Fruit fly (Drosophila melanogaster) whole organism, prepupa: Measurements from ENCODE around the gene mxt.
A peak's percentile ranks its signal among the peaks of the same experiment; 100 is the strongest.

Source experiments
- CG11902 ChIP-seq: fragments of 200-800 bp; sonication (Bioruptor generic); optimal IDR thresholded peaks from 3 replicates; lab custom pipeline; 2016; ENCODE audit warnings: missing biosample characterization, missing genetic modification characterization
- CG3032 ChIP-seq: fragments of 200-800 bp; optimal IDR thresholded peaks from 2 replicates; lab custom pipeline; 2019; ENCODE audit warnings: missing biosample characterization, mild to moderate bottlenecking, missing genetic modification characterization, moderate library complexity
- CG6792 ChIP-seq: fragments of 200-800 bp; sonication (Bioruptor generic); optimal IDR thresholded peaks from 3 replicates; lab custom pipeline; 2016; ENCODE audit warnings: missing biosample characterization, missing genetic modification characterization
- Eip75B ChIP-seq: fragments of 200-800 bp; sonication (Bioruptor generic); optimal IDR thresholded peaks from 3 replicates; lab custom pipeline; 2016; ENCODE audit warnings: missing biosample characterization, missing genetic modification characterization
- Eip78C ChIP-seq: fragments of 200-800 bp; sonication (Bioruptor generic); peaks from one replicate; lab custom pipeline; 2016; ENCODE audit warnings: missing biosample characterization, missing genetic modification characterization
- dsx ChIP-seq: fragments of 200-800 bp; optimal IDR thresholded peaks from 3 replicates; lab custom pipeline; 2019; ENCODE audit warnings: missing biosample characterization, mild to moderate bottlenecking, missing genetic modification characterization, moderate library complexity; ENCODE audit not compliant: poor library complexity, severe bottlenecking
- eg ChIP-seq: fragments of 200-800 bp; sonication (Bioruptor generic); IDR thresholded peaks from 3 replicates; pipeline ENCODE4 v1.3.6; 2022; ENCODE audit warnings: missing biosample characterization, missing genetic modification characterization
- svp ChIP-seq: fragments of 200-800 bp; sonication (Bioruptor generic); peaks from one replicate; lab custom pipeline; 2016; ENCODE audit warnings: missing biosample characterization, missing genetic modification characterization

mxt gene

DNA sequence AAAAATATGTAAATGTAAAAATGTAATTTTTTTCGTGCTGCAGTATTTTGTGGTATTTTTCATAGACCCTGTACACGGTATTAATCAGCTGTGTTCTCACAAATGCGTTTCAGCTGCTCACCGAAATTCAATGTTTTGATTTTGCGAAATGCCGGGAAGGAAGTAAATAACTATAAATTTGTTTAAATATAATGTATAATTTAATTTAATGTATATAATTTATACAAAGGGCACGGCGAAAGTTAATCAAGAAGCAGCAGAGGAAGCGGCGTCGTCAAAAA lies 52.6 kb downstream of the mxt start, which contains the start of gene CG3294:
TSS of gene CG3294 (plus strand) at position 26 of the 281 bp plus-strand sequence.
- no peak for TF ChIP-seq CG6792 (GFP tag; lab: Kevin White, UChicago)

DNA sequence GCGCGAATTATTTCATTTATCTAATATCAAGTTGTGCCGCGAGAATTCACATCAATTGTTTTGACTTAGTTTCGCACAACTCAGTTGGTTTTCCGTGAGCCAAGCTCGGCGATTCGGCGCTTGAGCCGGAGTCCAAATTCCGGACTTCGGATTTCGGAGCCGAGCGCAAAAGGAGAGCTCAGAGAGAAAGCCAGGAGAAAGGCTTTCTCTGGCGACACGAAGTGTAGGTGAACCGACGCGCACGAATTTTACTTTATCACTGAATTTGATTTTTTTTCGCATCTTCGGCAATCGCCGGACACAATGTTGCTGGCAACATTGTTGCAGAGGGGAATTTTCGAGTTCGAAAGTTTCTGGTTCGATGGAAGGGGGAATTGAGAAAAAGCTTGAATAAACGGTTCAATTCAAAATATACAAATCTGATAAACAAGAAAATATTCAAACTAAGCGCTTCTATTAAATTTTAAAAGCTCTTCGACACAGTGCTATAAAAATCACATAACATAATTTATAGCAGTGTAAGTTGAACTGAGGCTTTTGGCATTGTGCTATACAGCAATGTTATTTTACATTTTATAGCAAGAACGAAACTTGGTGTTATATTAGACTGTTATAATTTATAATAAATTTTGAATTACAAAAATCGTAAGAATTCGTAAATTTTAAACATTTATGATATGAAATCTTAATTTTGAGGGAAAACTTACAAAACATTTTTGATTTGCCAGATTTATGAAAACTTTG lies 53.1 kb downstream of the mxt start, which contains the start of gene fipi:
TSS of gene fipi (minus strand) at position 265 of the 744 bp plus-strand sequence.
- TF ChIP-seq svp (GFP tag; lab: Kevin White, UChicago) (peak; percentile 46), CG3032 (no peak), Eip75B (no peak), CG11902 (GFP tag; lab: Kevin White, UChicago) (no peak), Eip78C (GFP tag; lab: Kevin White, UChicago) (peak; percentile 66), dsx (GFP tag; lab: Kevin White, UChicago) (peak; percentile 78), eg (GFP tag; lab: Robert Waterston, UW) (peak; percentile 27; the same call in 1 of the 3 replicates)
- TF ChIP-seq, all 60 proteins: peak for 4
